Worm (Caenorhabditis elegans): ENCODE data around the gene C08H9.16.

- no peak for TF ChIP-seq elt-3 (tag; optimal IDR thresholded peaks at IDR 0.05)
- TF ChIP-seq nhr-12 (tag; optimal IDR thresholded peaks at IDR 0.05): no peak
These were observed 43.1 kb upstream of the C08H9.16 start, which contains the start of gene old-2 for ce11 chrII:9849497-9849896.

Measured in whole organism, mixed stage, embryonic.